Fruit fly (Drosophila melanogaster): ENCODE results near the gene CG15537.
A peak's percentile ranks its signal among the peaks of the same experiment; 100 is the strongest.

Gene CG15537

DNA sequence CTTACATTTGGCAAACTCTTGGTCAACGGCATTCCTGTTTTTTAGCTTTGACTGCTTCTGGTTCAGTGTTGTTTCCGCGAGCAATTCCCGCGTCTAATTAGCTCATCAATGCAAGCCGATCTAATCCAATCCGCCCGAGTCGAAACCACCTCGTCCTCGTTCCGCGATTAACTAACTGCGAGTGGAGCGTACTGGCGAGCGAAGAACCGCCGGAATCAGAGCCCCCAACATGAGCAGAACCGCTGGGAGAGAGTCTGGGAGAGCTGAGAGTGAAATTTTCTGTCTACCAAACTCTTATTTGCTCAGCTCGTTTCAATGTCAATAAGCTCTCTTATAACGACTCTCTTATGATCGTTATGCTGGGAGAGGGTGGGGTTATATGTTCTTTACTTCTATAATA lies 6.8 kb upstream of the CG15537 start (continued):
- TF ChIP-seq dsx (GFP tag; optimal IDR thresholded peaks at IDR 0.05; ENCODE audit: poor library complexity, severe bottlenecking) (peak; percentile 17), CG10631 (GFP tag; optimal IDR thresholded peaks at IDR 0.05) (peak; percentile 47), Sox102F (GFP tag; optimal IDR thresholded peaks at IDR 0.05) (peak; percentile 78), Eip93F (GFP tag; optimal IDR thresholded peaks at IDR 0.05) (no peak), svp (GFP tag) (no peak), dac (GFP tag; optimal IDR thresholded peaks at IDR 0.05) (no peak), Sox14 (GFP tag; optimal IDR thresholded peaks at IDR 0.05) (no peak), CG8119 (GFP tag; IDR thresholded peaks at IDR 0.05) (peak; percentile 43; the same call in 2 of the 3 replicates), fd59A (GFP tag; optimal IDR thresholded peaks at IDR 0.05) (no peak), fkh (GFP tag; optimal IDR thresholded peaks at IDR 0.05) (peak; percentile 63), vri (GFP tag; optimal IDR thresholded peaks at IDR 0.05) (peak; percentile 89), CG6276 (GFP tag; optimal IDR thresholded peaks at IDR 0.05) (peak; percentile 36), CG3919 (GFP tag; optimal IDR thresholded peaks at IDR 0.05) (peak; percentile 62), Blimp-1 (GFP tag; optimal IDR thresholded peaks at IDR 0.05) (peak; percentile 21)

DNA sequence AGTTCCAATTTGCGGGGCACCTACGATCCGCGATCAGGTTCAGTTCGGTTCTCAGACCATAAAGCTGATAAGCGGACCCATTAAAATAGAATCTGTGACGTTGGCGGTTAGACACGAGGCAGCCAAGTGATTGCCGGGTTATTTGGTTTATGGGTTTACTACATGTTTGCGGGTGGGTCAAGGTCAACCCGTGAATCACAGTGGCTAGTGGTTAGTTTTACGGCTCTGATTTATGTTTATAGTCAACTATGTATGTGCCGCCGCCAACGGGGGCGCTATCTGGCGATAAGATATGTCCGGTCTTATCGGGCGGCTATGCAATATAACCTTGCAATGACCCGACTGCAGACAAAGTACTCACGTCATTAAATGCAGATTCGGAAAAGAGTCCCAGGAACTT lies 6.0 kb upstream of the CG15537 start:
- no peak for TF ChIP-seq lz (GFP tag; optimal IDR thresholded peaks at IDR 0.05)
- no peak for TF ChIP-seq CG11762 (GFP tag; optimal IDR thresholded peaks at IDR 0.05; ENCODE audit: insufficient read depth)
- peak; percentile 83 for TF ChIP-seq svp (GFP tag)
- no peak for TF ChIP-seq Eip93F (GFP tag; optimal IDR thresholded peaks at IDR 0.05)
- no peak for TF ChIP-seq Ets21C (GFP tag; optimal IDR thresholded peaks at IDR 0.05)
- TF ChIP-seq CG6163 (GFP tag; IDR thresholded peaks at IDR 0.05) = no peak
- TF ChIP-seq CG8632 (GFP tag; optimal IDR thresholded peaks at IDR 0.05) = no peak
- no peak for TF ChIP-seq Sox14 (GFP tag; optimal IDR thresholded peaks at IDR 0.05)

DNA sequence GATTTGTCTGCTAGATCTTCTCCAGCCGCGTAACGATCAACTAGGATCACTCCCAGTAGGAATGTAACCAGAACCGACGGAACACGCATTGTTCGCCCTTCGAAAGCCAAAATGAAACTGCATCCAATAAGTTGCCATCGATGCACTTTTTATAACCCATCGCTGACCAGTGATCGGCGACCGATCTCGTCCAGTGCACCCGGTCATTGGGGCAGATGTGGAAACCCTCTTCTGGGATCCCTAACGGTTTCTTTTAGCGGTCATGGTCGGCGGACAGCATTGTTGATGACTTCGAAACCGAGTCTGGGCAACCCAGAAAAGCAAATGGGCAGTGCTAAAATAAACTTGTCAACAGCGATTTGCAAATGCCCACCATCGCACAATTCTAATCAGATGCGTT lies 1.5 kb upstream of the CG15537 start, which contains the start of gene Osi23:
TSS of gene Osi23 (minus strand) at position 101 of the 400 bp plus-strand sequence.
- TF ChIP-seq Ets21C (GFP tag; optimal IDR thresholded peaks at IDR 0.05) (no peak), ss (GFP tag; optimal IDR thresholded peaks at IDR 0.05) (no peak), Lpt (GFP tag; optimal IDR thresholded peaks at IDR 0.05) (no peak), CG15336 (GFP tag; IDR thresholded peaks at IDR 0.05) (no peak), Sox15 (GFP tag; optimal IDR thresholded peaks at IDR 0.05) (no peak), cyc (GFP tag; optimal IDR thresholded peaks at IDR 0.05) (no peak), Eip78C (GFP tag) (no peak), CG4318 (GFP tag; optimal IDR thresholded peaks at IDR 0.05) (no peak), CG6276 (GFP tag; optimal IDR thresholded peaks at IDR 0.05) (no peak), fd85E (GFP tag; optimal IDR thresholded peaks at IDR 0.05) (no peak), fd59A (GFP tag; optimal IDR thresholded peaks at IDR 0.05) (no peak), net (GFP tag; optimal IDR thresholded peaks at IDR 0.05) (no peak), topi (GFP tag; optimal IDR thresholded peaks at IDR 0.05) (no peak), Ets96B (tag; optimal IDR thresholded peaks at IDR 0.05) (no peak), CG8632 (GFP tag; optimal IDR thresholded peaks at IDR 0.05) (no peak), CG3919 (GFP tag; optimal IDR thresholded peaks at IDR 0.05) (no peak)

DNA sequence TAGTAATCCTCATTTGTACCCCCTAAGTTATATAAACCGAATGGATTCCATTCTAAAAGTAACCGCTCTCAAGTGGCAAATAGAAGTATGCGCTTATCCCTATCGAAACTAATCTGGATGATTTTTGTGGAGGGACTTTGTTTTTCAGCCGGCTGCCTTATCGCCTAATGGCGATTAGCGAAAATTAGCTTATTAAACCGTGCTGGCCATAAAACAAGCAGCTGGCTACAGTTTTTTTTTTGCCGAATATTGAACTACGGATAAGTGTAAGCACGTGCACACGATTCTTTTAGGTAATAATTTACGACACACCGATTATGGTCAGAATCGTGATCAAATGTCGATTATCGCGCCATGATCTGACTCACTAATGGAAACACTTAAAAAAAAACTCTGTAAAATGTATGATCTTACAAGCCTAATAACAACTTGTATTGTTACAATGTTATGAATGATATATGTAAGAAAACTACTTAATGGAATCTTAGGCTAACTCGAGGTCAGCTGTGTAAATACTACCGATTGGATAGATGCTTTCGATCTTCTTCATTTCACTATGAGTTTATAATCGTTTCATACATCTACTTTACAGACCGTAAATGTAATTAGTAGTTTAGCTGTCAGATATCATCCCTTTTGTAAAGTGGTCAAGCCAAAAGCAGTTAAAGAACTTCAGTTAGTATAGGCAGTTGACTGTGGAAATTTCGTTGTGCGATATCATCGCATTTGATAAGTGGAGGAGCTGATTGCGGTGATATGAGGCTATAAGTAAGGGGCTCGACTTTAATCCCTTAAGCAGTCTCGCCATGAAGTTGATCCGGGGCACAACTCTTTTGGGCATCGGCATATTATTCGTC lies 11.9 kb downstream of the CG15537 start, which contains the start of gene CG15534:
TSS of gene CG15534 (plus strand) at position 807 of the 857 bp plus-strand sequence.
- TF ChIP-seq achi (GFP tag; optimal IDR thresholded peaks at IDR 0.05) (no peak), vri (GFP tag; optimal IDR thresholded peaks at IDR 0.05) (peak; percentile 24)

DNA sequence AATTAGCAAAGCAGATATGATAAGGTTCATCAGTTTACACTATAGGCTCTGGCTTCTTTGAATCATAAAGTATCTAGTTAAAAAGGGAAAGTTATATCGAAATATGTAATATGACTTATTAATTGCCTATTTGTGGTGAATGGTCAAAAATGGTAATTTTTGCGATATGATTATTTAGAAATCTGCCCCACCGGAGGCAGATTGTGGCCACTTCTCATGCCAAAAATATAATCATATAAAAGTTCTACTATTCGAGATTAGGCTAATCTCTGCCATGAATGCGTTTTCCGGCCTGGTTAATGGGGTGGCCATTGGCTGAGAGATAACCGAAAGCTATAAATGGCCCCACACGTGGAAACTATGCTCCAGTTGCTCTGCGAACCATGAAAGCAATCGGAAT lies 14.9 kb downstream of the CG15537 start, which contains the start of gene CG15533:
TSS of gene CG15533 (plus strand) at position 362 of the 400 bp plus-strand sequence.
- TF ChIP-seq Sox102F (GFP tag; optimal IDR thresholded peaks at IDR 0.05) = no peak
- no peak for TF ChIP-seq dac (GFP tag; optimal IDR thresholded peaks at IDR 0.05)
- TF ChIP-seq Ets21C (GFP tag; optimal IDR thresholded peaks at IDR 0.05) = no peak
- TF ChIP-seq salr (GFP tag; optimal IDR thresholded peaks at IDR 0.05) = no peak

Data from whole organism, prepupa.